Worm (Caenorhabditis elegans) whole organism, L4/young adult: ENCODE measurements around the gene F35D2.2.

Experiments
- W03F9.2 ChIP-seq: fragments of 150-350 bp; optimal IDR thresholded peaks from 2 replicates; lab custom pipeline; 2014; ENCODE audit warnings: missing biosample characterization, missing genetic modification characterization
- him-1 ChIP-seq: sonication (generic microtip); optimal IDR thresholded peaks from 2 replicates; lab custom pipeline; 2016; ENCODE audit warnings: missing genotype, missing genetic modification reagents, missing genetic modification characterization, missing compliant biosample characterization

DNA sequence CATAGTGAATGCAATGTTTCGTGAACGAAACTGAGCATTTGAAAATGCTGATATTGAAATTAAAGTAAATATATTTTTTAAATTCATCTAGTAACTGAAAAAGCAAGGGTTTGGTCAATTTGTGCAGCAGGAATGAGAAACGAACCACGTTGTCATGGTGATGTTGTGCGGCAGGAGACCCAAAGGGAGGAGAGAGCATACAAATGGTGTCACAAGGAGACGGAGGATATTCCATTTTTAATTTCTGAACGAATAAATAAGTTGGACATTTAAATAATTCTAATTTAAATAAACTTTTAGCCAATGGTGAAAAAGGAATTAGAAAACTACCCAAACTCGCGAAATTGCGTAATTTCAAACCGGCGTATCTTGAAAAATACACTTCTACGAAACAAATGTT is 9.3 kb downstream of the F35D2.2 start, which contains the start of gene mks-3:
- TF ChIP-seq W03F9.2: no peak
- no peak for TF ChIP-seq him-1 (tag; lab: Kevin White, UChicago)
